Fruit fly (Drosophila melanogaster) whole organism: Measurements from ENCODE around the gene sra.

Experiments
- CG8478 ChIP-seq: fragments of >200 bp; optimal IDR thresholded peaks from 2 replicates; lab custom pipeline; 2018; ENCODE audit warnings: inconsistent platforms
- pan ChIP-seq: fragments of >200 bp; optimal IDR thresholded peaks from 2 replicates; lab custom pipeline; 2017

DNA sequence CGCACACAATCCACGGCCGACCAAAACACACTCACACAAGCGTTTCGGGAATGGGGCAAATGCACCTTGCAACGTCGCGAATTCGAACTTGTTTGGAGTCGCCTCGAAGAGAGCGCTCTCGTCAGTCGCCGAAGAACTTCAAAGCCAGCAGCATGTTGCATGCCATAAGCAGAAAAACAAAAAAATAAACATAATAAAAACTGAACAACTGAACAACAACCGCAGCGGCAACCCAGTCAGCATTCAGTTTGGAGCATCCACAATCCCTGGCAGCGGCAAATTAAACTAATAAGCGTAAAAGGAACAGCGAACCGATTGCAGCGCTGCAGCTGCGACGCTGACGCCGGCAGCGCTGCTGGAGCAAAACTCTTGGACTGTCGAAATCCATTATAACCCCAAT is 45.8 kb downstream of the sra start:
- TF ChIP-seq pan = no peak
- no peak for TF ChIP-seq CG8478
